Fruit fly (Drosophila melanogaster): Measurements from ENCODE around the gene CG3961.
A peak's percentile ranks its signal among the peaks of the same experiment; 100 is the strongest.

dm6 chr3L:18839996-18840369 is 50.3 kb downstream of the CG3961 start:
- TF ChIP-seq Mnt (GFP tag; optimal IDR thresholded peaks at IDR 0.05) (no peak), CG33017 (tag; optimal IDR thresholded peaks at IDR 0.05) (no peak), bab1 (GFP tag; optimal IDR thresholded peaks at IDR 0.05) (no peak), CG7045 (GFP tag; optimal IDR thresholded peaks at IDR 0.05) (no peak), Hr96 (GFP tag; optimal IDR thresholded peaks at IDR 0.05) (no peak), pad (GFP tag; optimal IDR thresholded peaks at IDR 0.05) (peak; percentile 39), CG5204 (GFP tag; optimal IDR thresholded peaks at IDR 0.05) (no peak)

All from whole organism, adult.